Worm (Caenorhabditis elegans) whole organism, L3 larva: ENCODE results near the gene lips-9.

Experiments
- ceh-82 ChIP-seq: fragments of 150-350 bp; optimal IDR thresholded peaks from 2 replicates; lab custom pipeline; 2014; ENCODE audit warnings: missing biosample characterization, missing genetic modification characterization
- ceh-9 ChIP-seq: sonication (generic microtip); optimal IDR thresholded peaks from 2 replicates; lab custom pipeline; 2018; ENCODE audit warnings: missing biosample characterization, missing genetic modification characterization
- daf-12 ChIP-seq: fragments of 150-350 bp; optimal IDR thresholded peaks from 2 replicates; lab custom pipeline; 2014; ENCODE audit warnings: missing biosample characterization, missing genetic modification reagents, missing genetic modification characterization
- fkh-10 ChIP-seq: sonication (generic microtip); optimal IDR thresholded peaks from 2 replicates; lab custom pipeline; 2017; ENCODE audit warnings: missing biosample characterization, missing genetic modification reagents, missing genetic modification characterization
- fos-1 ChIP-seq: fragments of 150-350 bp; optimal IDR thresholded peaks from 2 replicates; lab custom pipeline; 2014; ENCODE audit warnings: missing biosample characterization, missing genetic modification characterization
- jun-1 ChIP-seq: fragments of 150-350 bp; optimal IDR thresholded peaks from 2 replicates; lab custom pipeline; 2014; ENCODE audit warnings: missing biosample characterization, missing genetic modification reagents, missing genetic modification characterization
- lin-39 ChIP-seq: fragments of 150-350 bp; optimal IDR thresholded peaks from 2 replicates; lab custom pipeline; 2018; ENCODE audit warnings: missing biosample characterization, missing genetic modification reagents, missing genetic modification characterization
- nfya-1 ChIP-seq: sonication (generic microtip); optimal IDR thresholded peaks from 2 replicates; lab custom pipeline; 2017; ENCODE audit warnings: missing genetic modification characterization, mild to moderate bottlenecking, missing compliant biosample characterization, antibody characterized with exemption, moderate library complexity; ENCODE audit not compliant: insufficient read depth
- nhr-12 ChIP-seq: fragments of 150-350 bp; optimal IDR thresholded peaks from 2 replicates; lab custom pipeline; 2014; ENCODE audit warnings: missing biosample characterization, missing genetic modification characterization
- nhr-25 ChIP-seq: sonication (generic microtip); optimal IDR thresholded peaks from 2 replicates; lab custom pipeline; 2017; ENCODE audit warnings: missing biosample characterization, missing genetic modification characterization
- nhr-28 ChIP-seq: fragments of 150-350 bp; optimal IDR thresholded peaks from 2 replicates; lab custom pipeline; 2014; ENCODE audit warnings: missing biosample characterization, missing genetic modification characterization
- nhr-76 ChIP-seq: fragments of 150-350 bp; sonication (generic microtip); optimal IDR thresholded peaks from 5 replicates; lab custom pipeline; 2014; ENCODE audit warnings: missing biosample characterization, missing genetic modification characterization
- snpc-4 ChIP-seq: fragments of 150-350 bp; optimal IDR thresholded peaks from 2 replicates; lab custom pipeline; 2014; ENCODE audit warnings: missing biosample characterization, missing genetic modification characterization

- no peak for TF ChIP-seq snpc-4 (tag; lab: Kevin White, UChicago)
- TF ChIP-seq nfya-1 (tag; lab: Kevin White, UChicago), result no peak
- no peak for TF ChIP-seq lin-39
- no peak for TF ChIP-seq nhr-28 (tag; lab: Kevin White, UChicago)
- no peak for TF ChIP-seq ceh-82 (tag; lab: Kevin White, UChicago)
- TF ChIP-seq nhr-12 (tag; lab: Kevin White, UChicago), result no peak
- TF ChIP-seq ceh-9 (tag; lab: Kevin White, UChicago), result no peak
- no peak for TF ChIP-seq jun-1 (tag; lab: Kevin White, UChicago)
- TF ChIP-seq nhr-25 (tag; lab: Kevin White, UChicago), result no peak
- TF ChIP-seq fkh-10 (GFP tag; lab: Kevin White, UChicago), result no peak
- TF ChIP-seq fos-1 (tag; lab: Kevin White, UChicago), result no peak
- TF ChIP-seq daf-12 (tag; lab: Kevin White, UChicago), result no peak
- no peak for TF ChIP-seq nhr-76
Observed at ce11 chrII:12884972-12885371, 50.2 kb downstream of the lips-9 start, which contains the start of gene sra-14.
